Worm (Caenorhabditis elegans) whole organism, midembryonic: ENCODE results near the gene nhr-231.

Experiments used
- T22C8.4 ChIP-seq: fragments of 200-800 bp; sonication (Bioruptor generic); IDR thresholded peaks from 2 replicates; pipeline ENCODE4 v1.3.6; 2022; ENCODE audit warnings: missing genetic modification characterization, missing compliant biosample characterization
- cog-1 ChIP-seq: sonication (generic microtip); optimal IDR thresholded peaks from 2 replicates; lab custom pipeline; 2016; ENCODE audit warnings: missing genetic modification characterization, missing compliant biosample characterization
- flt-1 ChIP-seq: fragments of 200-800 bp; sonication (Bioruptor generic); IDR thresholded peaks from 2 replicates; pipeline ENCODE4 v1.3.6; 2022; ENCODE audit warnings: missing genetic modification characterization, missing compliant biosample characterization
- klf-2 ChIP-seq: fragments of 200-800 bp; sonication (Bioruptor generic); conservative IDR thresholded peaks from 2 replicates; pipeline ENCODE4 v1.3.6; 2022; ENCODE audit warnings: missing genetic modification reagents, missing genetic modification characterization, missing compliant biosample characterization
- med-1 ChIP-seq: sonication (generic microtip); optimal IDR thresholded peaks from 2 replicates; lab custom pipeline; 2017; ENCODE audit warnings: missing genetic modification characterization, mild to moderate bottlenecking, missing compliant biosample characterization, antibody characterized with exemption, missing genetic modification reagents; ENCODE audit not compliant: insufficient read depth
- ref-1 ChIP-seq: fragments of 200-800 bp; sonication (Bioruptor generic); conservative IDR thresholded peaks from 2 replicates; pipeline ENCODE4 v1.3.6; 2022; ENCODE audit warnings: missing genetic modification reagents, missing genetic modification characterization, missing compliant biosample characterization
- tab-1 ChIP-seq: fragments of 200-800 bp; sonication (Bioruptor generic); IDR thresholded peaks from 2 replicates; pipeline ENCODE4 v1.3.6; 2022; ENCODE audit warnings: missing genetic modification characterization, missing compliant biosample characterization
- ztf-23 ChIP-seq: fragments of 200-800 bp; sonication (Bioruptor generic); IDR thresholded peaks from 2 replicates; pipeline ENCODE4 v1.3.6; 2022; ENCODE audit warnings: missing genetic modification reagents, missing genetic modification characterization, missing compliant biosample characterization
- ztf-29 ChIP-seq: fragments of 200-800 bp; sonication (Bioruptor generic); IDR thresholded peaks from 2 replicates; pipeline ENCODE4 v1.3.6; 2022; ENCODE audit warnings: missing genetic modification reagents, missing genetic modification characterization, missing compliant biosample characterization

ce11 chrV:18842468-18842867 is 51.7 kb downstream of the nhr-231 start:
- no peak for TF ChIP-seq ref-1 (GFP tag; lab: Robert Waterston, UW)
- no peak for TF ChIP-seq med-1
- no peak for TF ChIP-seq tab-1 (GFP tag; lab: Robert Waterston, UW)
- no peak for TF ChIP-seq cog-1 (tag; lab: Kevin White, UChicago)
- TF ChIP-seq ztf-23 (GFP tag; lab: Robert Waterston, UW) = no peak
- no peak for TF ChIP-seq T22C8.4
- no peak for TF ChIP-seq flt-1 (GFP tag; lab: Robert Waterston, UW)
- TF ChIP-seq ztf-29 (GFP tag; lab: Robert Waterston, UW) = no peak
- no peak for TF ChIP-seq klf-2 (GFP tag; lab: Robert Waterston, UW)
